Fruit fly (Drosophila melanogaster): ENCODE results near the gene SCCRO.

dm6 chr3L:15541281-15541680 is 21.9 kb upstream of the SCCRO start:
- TF ChIP-seq Clk (GFP tag; optimal IDR thresholded peaks at IDR 0.05) (no peak), CG1620 (GFP tag; optimal IDR thresholded peaks at IDR 0.05) (no peak), kay (GFP tag; ENCODE audit: borderline replicate concordance) (no peak), CG7101 (tag; optimal IDR thresholded peaks at IDR 0.05) (no peak)

All from whole organism, adult.